Worm (Caenorhabditis elegans): ENCODE data around the gene H12I13.6.

Gene H12I13.6

ce11 chrII:6099500-6099899 lies 21.8 kb downstream of the H12I13.6 start, which contains the start of gene rgs-3:
Gene rgs-3 (plus strand): TSS chrII:6099800.
- TF ChIP-seq nhr-28 (tag; optimal IDR thresholded peaks at IDR 0.05): no peak
- no peak for TF ChIP-seq ama-1 (optimal IDR thresholded peaks at IDR 0.05)
- no peak for TF ChIP-seq unc-30 (tag; optimal IDR thresholded peaks at IDR 0.05)
- no peak for TF ChIP-seq mep-1 (tag; optimal IDR thresholded peaks at IDR 0.05)
- no peak for TF ChIP-seq ceh-63 (GFP tag; optimal IDR thresholded peaks at IDR 0.05)
- no peak for TF ChIP-seq tlp-1 (tag; optimal IDR thresholded peaks at IDR 0.05)
- TF ChIP-seq efl-3 (GFP tag; optimal IDR thresholded peaks at IDR 0.05): no peak
- TF ChIP-seq fkh-8 (tag; optimal IDR thresholded peaks at IDR 0.05): no peak
- no peak for TF ChIP-seq nhr-11 (tag; optimal IDR thresholded peaks at IDR 0.05)
- TF ChIP-seq grh-1 (GFP tag; IDR thresholded peaks at IDR 0.05): no peak
- no peak for TF ChIP-seq swsn-7 (tag; optimal IDR thresholded peaks at IDR 0.05)
- no peak for TF ChIP-seq fkh-4 (tag; optimal IDR thresholded peaks at IDR 0.05; ENCODE audit: borderline replicate concordance)
- TF ChIP-seq nhr-84 (tag; optimal IDR thresholded peaks at IDR 0.05): no peak
- TF ChIP-seq xbp-1 (tag; optimal IDR thresholded peaks at IDR 0.05): no peak
- no peak for TF ChIP-seq ceh-88 (GFP tag; IDR thresholded peaks at IDR 0.05)
- TF ChIP-seq pax-3 (tag; optimal IDR thresholded peaks at IDR 0.05): no peak
- no peak for TF ChIP-seq ceh-82 (tag; optimal IDR thresholded peaks at IDR 0.05)

DNA sequence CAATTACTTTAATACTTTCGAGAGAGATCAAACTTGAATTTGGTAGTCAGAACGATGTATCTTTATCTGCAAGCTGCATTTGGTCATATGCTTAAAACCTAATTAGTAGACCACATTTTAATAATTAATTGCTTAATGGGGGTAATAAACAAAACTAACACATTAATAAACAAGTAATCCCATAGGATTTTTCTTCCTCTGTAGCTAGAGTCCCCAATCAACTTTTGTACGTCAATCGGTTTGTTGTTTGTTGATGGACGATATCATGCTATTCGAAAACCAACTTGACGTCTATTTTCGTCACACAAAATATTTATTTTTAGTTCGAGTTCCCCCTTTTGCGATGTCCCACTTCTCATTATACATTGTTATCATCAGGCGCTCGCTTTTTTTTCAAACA lies 23.8 kb downstream of the H12I13.6 start:
- TF ChIP-seq grh-1 (GFP tag; IDR thresholded peaks at IDR 0.05) (no peak), ceh-8 (GFP tag; optimal IDR thresholded peaks at IDR 0.05) (peak; percentile 96)

- no peak for TF ChIP-seq aha-1 (tag; optimal IDR thresholded peaks at IDR 0.05)
- TF ChIP-seq efl-1 (optimal IDR thresholded peaks at IDR 0.05): no peak
- peak in 1 of 2 experiments; percentile 55 for TF ChIP-seq efl-1 (GFP tag; optimal IDR thresholded peaks at IDR 0.05 in 1 of 2)
These were observed 26.3 kb downstream of the H12I13.6 start for ce11 chrII:6103986-6104385.

DNA sequence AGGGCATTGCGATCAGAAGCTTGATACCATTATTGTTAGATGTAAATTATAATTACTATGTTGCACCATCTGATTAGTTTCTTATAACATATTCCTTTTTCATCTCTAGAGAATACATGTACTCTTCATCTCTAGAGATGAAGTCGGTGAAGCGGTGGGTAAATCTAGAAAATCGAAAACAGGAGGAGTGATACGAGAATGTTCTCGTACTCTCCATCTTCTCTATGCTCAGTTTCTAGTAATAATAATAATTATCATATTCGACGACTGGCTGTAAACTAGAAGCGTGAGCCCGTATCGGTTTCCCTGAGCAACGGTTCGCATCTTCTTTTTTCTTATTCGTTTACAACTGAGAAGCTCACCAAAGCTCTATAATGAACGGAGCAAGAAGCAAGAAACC lies 30.1 kb downstream of the H12I13.6 start:
- no peak for TF ChIP-seq ces-1 (GFP tag; optimal IDR thresholded peaks at IDR 0.05)
- peak; percentile 15 for TF ChIP-seq nhr-47 (tag; optimal IDR thresholded peaks at IDR 0.05)
- TF ChIP-seq egl-13 (tag; optimal IDR thresholded peaks at IDR 0.05): no peak
- peak; percentile 34 for TF ChIP-seq nhr-71 (tag; optimal IDR thresholded peaks at IDR 0.05)
- TF ChIP-seq fkh-4 (tag; optimal IDR thresholded peaks at IDR 0.05; ENCODE audit: borderline replicate concordance): no peak
- TF ChIP-seq lin-35 (GFP tag; optimal IDR thresholded peaks at IDR 0.05): no peak
- TF ChIP-seq elt-2 (tag; optimal IDR thresholded peaks at IDR 0.05): no peak
- TF ChIP-seq nhr-84 (tag; optimal IDR thresholded peaks at IDR 0.05): no peak
- no peak for TF ChIP-seq mdl-1 (tag; optimal IDR thresholded peaks at IDR 0.05)
- TF ChIP-seq mab-9 (GFP tag; IDR thresholded peaks at IDR 0.05): no peak
- peak; percentile 10 for TF ChIP-seq nhr-20 (tag; optimal IDR thresholded peaks at IDR 0.05)
- TF ChIP-seq nhr-77 (tag; optimal IDR thresholded peaks at IDR 0.05): no peak
- TF ChIP-seq fkh-10 (GFP tag; optimal IDR thresholded peaks at IDR 0.05): peak; percentile 16
- TF ChIP-seq ceh-90 (tag; optimal IDR thresholded peaks at IDR 0.05): no peak
- no peak for TF ChIP-seq nhr-76 (tag; optimal IDR thresholded peaks at IDR 0.05)
- no peak for TF ChIP-seq egl-27 (tag; optimal IDR thresholded peaks at IDR 0.05)
- no peak for TF ChIP-seq mep-1 (tag; optimal IDR thresholded peaks at IDR 0.05)
- no peak for TF ChIP-seq ztf-4 (tag; optimal IDR thresholded peaks at IDR 0.05)
- TF ChIP-seq nhr-85 (tag): no peak
- TF ChIP-seq rnt-1 (tag; optimal IDR thresholded peaks at IDR 0.05): no peak
- TF ChIP-seq pax-3 (tag; optimal IDR thresholded peaks at IDR 0.05): peak; percentile 17
- TF ChIP-seq lin-14 (GFP tag; optimal IDR thresholded peaks at IDR 0.05): no peak
- no peak for TF ChIP-seq aly-2 (tag; optimal IDR thresholded peaks at IDR 0.05)
- no peak for TF ChIP-seq pqm-1 (tag; optimal IDR thresholded peaks at IDR 0.05)
- TF ChIP-seq ama-1 (optimal IDR thresholded peaks at IDR 0.05): no peak
- TF ChIP-seq tbx-2 (tag; optimal IDR thresholded peaks at IDR 0.05): no peak
- TF ChIP-seq blmp-1 (tag; optimal IDR thresholded peaks at IDR 0.05): no peak
- TF ChIP-seq fkh-8 (tag; optimal IDR thresholded peaks at IDR 0.05): peak; percentile 70
- TF ChIP-seq Y116A8C.19 (tag; optimal IDR thresholded peaks at IDR 0.05; ENCODE audit: borderline replicate concordance): no peak
- TF ChIP-seq dpl-1 (GFP tag; optimal IDR thresholded peaks at IDR 0.05): no peak
